Worm (Caenorhabditis elegans) whole organism, L4/young adult: ENCODE data around the gene twk-6.

Experiments used
- W03F9.2 ChIP-seq: fragments of 150-350 bp; optimal IDR thresholded peaks from 2 replicates; lab custom pipeline; 2014; ENCODE audit warnings: missing biosample characterization, missing genetic modification characterization
- dao-5 ChIP-seq: sonication (generic microtip); optimal IDR thresholded peaks from 2 replicates; lab custom pipeline; 2016; ENCODE audit warnings: missing genotype, missing genetic modification characterization, moderate library complexity, missing compliant biosample characterization
- him-1 ChIP-seq: sonication (generic microtip); optimal IDR thresholded peaks from 2 replicates; lab custom pipeline; 2016; ENCODE audit warnings: missing genotype, missing genetic modification reagents, missing genetic modification characterization, missing compliant biosample characterization

ce11 chrIII:4723922-4724321, 18.8 kb upstream of the twk-6 start:
- TF ChIP-seq dao-5 (tag; lab: Kevin White, UChicago) (no peak), W03F9.2 (tag; lab: Kevin White, UChicago) (no peak), him-1 (tag; lab: Kevin White, UChicago) (peak; percentile 13)
